Worm (Caenorhabditis elegans): Measurements from ENCODE around the gene K09B11.4.
A peak's percentile ranks its signal among the peaks of the same experiment; 100 is the strongest.

The K09B11.4 gene

DNA sequence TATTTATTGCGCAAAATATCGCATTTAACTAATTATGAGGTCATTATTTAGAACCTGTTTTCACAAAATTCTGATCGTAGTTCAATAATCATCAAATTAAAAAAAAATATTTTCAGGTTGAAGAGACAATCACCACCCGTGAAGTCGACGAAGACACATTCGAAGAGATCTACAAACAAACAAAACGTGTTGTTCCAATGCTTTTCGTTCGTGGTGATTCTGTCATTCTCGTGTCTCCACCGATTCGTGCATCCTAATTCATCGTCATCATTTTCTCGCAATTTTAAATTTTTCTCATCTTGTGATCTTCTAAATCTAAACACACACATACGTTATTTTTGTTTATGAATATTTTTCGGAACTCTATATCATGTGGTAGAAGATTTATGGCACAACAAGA, 40.6 kb upstream of the K09B11.4 start (continued):
- TF ChIP-seq ama-1 (optimal IDR thresholded peaks at IDR 0.05) (peak; percentile 62), ama-1 (GFP tag; optimal IDR thresholded peaks at IDR 0.05) (no peak), snpc-3.4 (tag; optimal IDR thresholded peaks at IDR 0.05) (peak; percentile 30), C17E4.6 (GFP tag; IDR thresholded peaks at IDR 0.05) (no peak), let-526 (GFP tag; IDR thresholded peaks at IDR 0.05) (no peak), F22D6.2 (tag; optimal IDR thresholded peaks at IDR 0.05) (peak; percentile 29)

DNA sequence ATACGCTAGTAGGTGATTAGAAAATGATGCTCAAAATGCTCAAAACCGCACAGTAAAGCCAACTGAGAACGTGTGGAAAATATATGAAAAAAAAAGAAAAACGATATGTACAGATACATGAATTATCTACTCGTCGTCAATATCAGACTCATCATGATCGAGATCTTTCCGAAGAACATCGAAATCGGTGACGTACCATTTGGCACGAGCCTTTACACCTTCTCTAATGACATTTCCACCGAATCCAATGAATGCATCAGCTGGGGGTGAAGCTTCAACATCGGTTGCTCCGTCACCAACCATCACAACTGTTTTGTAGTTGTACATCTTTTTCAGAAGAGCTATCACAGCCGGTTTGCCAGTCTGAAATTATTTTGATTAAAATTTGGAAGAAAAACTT, 40.1 kb upstream of the K09B11.4 start:
- TF ChIP-seq nhr-80 (tag; optimal IDR thresholded peaks at IDR 0.05) = no peak
- TF ChIP-seq F37B4.10 (GFP tag; IDR thresholded peaks at IDR 0.05) = no peak
- no peak for TF ChIP-seq rpc-1 (optimal IDR thresholded peaks at IDR 0.05)
- no peak for TF ChIP-seq rpc-1 (tag; optimal IDR thresholded peaks at IDR 0.05)
- no peak for TF ChIP-seq hlh-12 (tag; optimal IDR thresholded peaks at IDR 0.05)
- peak; percentile 74 for TF ChIP-seq ZK185.1 (tag; optimal IDR thresholded peaks at IDR 0.05; ENCODE audit: poor library complexity, severe bottlenecking)
- TF ChIP-seq pbrm-1 (GFP tag; IDR thresholded peaks at IDR 0.05) = 0 out of 2 replicates have a peak, but pooled peaks have one; percentile 6
- TF ChIP-seq efl-1 (GFP tag; optimal IDR thresholded peaks at IDR 0.05) = no peak
- no peak for TF ChIP-seq F10E7.11 (tag; optimal IDR thresholded peaks at IDR 0.05)

DNA sequence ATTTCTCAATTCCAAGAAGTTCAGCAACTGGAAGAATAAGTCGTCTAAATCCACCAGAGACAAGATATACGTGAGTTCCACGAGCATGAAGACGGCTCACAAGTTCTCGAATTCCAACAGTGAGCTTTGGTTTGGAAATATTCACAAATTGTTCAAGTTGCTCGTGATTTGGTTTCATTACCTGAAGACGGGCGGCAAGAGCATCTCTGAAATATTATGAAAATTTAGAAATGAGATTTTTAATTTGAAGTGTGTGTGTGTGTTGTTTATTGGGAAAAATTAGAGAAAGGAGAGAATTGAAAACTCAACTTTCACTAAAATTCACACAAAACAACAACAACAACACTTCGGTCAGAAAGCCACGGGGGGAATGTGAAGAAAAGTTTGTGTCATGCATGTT, 38.6 kb upstream of the K09B11.4 start:
- TF ChIP-seq repo-1 (tag; optimal IDR thresholded peaks at IDR 0.05) (peak; percentile 52), attf-5 (GFP tag; optimal IDR thresholded peaks at IDR 0.05) (no peak), nhr-80 (tag; optimal IDR thresholded peaks at IDR 0.05) (no peak)

DNA sequence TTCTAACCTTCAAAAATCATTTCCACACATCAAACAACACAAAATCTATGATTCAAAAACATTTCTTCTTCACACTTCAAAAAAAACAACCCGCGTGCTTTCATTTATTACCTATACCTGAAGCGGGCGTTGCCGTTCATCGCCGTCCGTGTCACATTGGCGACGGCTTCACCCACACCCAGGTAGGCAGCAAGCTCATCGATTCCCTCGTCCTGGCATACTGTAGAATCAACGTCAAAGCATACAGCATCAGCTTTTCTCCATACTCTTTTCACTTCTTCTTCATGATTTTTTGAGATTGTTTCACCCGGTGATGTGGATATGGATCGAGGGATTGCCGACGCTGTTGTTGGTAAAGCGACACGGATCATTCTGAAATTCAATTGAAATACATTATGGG, 37.1 kb upstream of the K09B11.4 start:
- TF ChIP-seq lin-26 (GFP tag; IDR thresholded peaks at IDR 0.05) (no peak), dox-1 (GFP tag; IDR thresholded peaks at IDR 0.05) (0 out of 2 replicates have a peak, but pooled peaks have one; percentile 28), F10E7.11 (tag; optimal IDR thresholded peaks at IDR 0.05) (no peak), hlh-12 (tag; optimal IDR thresholded peaks at IDR 0.05) (no peak), ztf-26 (tag; optimal IDR thresholded peaks at IDR 0.05) (peak; percentile 35), ceh-79 (tag; optimal IDR thresholded peaks at IDR 0.05) (no peak), B0336.3 (GFP tag; IDR thresholded peaks at IDR 0.05) (no peak), lin-35 (GFP tag; optimal IDR thresholded peaks at IDR 0.05) (no peak), ztf-6 (GFP tag; IDR thresholded peaks at IDR 0.05) (no peak), ZK185.1 (tag; optimal IDR thresholded peaks at IDR 0.05; ENCODE audit: poor library complexity, severe bottlenecking) (no peak), aptf-2 (GFP tag; conservative IDR thresholded peaks at IDR 0.05) (no peak), zim-3 (tag; optimal IDR thresholded peaks at IDR 0.05) (peak; percentile 67), hsf-1 (GFP tag; IDR thresholded peaks at IDR 0.05) (0 out of 2 replicates have a peak, but pooled peaks have one; percentile 40), sptf-2 (GFP tag; optimal IDR thresholded peaks at IDR 0.05) (no peak), rcor-1 (GFP tag; IDR thresholded peaks at IDR 0.05) (no peak)

DNA sequence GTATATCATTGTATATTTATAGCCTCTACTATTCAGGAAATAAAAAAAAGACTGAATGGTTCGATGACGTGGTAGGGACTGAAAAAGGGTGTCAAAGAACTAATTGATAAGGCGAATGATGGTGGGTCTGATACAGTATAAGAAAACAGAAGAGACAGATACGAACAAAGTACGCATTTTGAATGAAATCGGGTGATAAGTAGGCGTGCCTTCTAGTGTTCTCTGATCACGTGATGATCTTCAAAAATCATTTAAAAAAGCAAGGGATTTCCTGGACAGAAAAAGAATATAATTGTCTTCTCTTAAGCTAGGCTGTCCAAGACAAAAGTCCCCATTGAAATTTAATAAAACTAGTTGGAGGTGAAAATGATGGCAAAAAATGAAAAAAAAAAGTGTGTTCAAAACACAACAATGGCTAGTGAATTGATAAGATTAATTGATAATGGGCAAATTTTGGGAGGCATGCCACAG, 36.1 kb upstream of the K09B11.4 start:
- TF ChIP-seq T26A5.8 (tag; optimal IDR thresholded peaks at IDR 0.05) (no peak), somi-1 (GFP tag; optimal IDR thresholded peaks at IDR 0.05) (peak; percentile 25), egl-44 (GFP tag; IDR thresholded peaks at IDR 0.05) (no peak), ztf-22 (GFP tag; optimal IDR thresholded peaks at IDR 0.05) (peak; percentile 38), unc-62 (GFP tag; optimal IDR thresholded peaks at IDR 0.05) (no peak), Y53F4B.3 (GFP tag; IDR thresholded peaks at IDR 0.05) (no peak), ceh-91 (GFP tag; IDR thresholded peaks at IDR 0.05) (no peak), Y56A3A.18 (GFP tag; IDR thresholded peaks at IDR 0.05) (no peak), mcd-1 (GFP tag; IDR thresholded peaks at IDR 0.05) (no peak), B0035.1 (tag; optimal IDR thresholded peaks at IDR 0.05) (no peak), F33H1.4 (GFP tag; IDR thresholded peaks at IDR 0.05) (no peak), madf-6 (GFP tag; IDR thresholded peaks at IDR 0.05) (no peak), nhr-80 (tag; optimal IDR thresholded peaks at IDR 0.05) (peak; percentile 81), dpl-1 (GFP tag; optimal IDR thresholded peaks at IDR 0.05) (no peak), dox-1 (GFP tag; IDR thresholded peaks at IDR 0.05) (no peak), cebp-2 (GFP tag; IDR thresholded peaks at IDR 0.05) (no peak), K11D2.4 (GFP tag; IDR thresholded peaks at IDR 0.05) (0 out of 2 replicates have a peak, but pooled peaks have one; percentile 12), hmg-20 (GFP tag; IDR thresholded peaks at IDR 0.05) (no peak)

Measured in whole organism, young adult.